Worm (Caenorhabditis elegans) whole organism, late embryonic: Measurements from ENCODE around the gene F53F4.1.

Experiments
- K09A11.1 ChIP-seq: sonication (generic microtip); optimal IDR thresholded peaks from 2 replicates; lab custom pipeline; 2017; ENCODE audit warnings: antibody characterized with exemption, mild to moderate bottlenecking, missing genetic modification characterization, missing compliant biosample characterization; ENCODE audit not compliant: insufficient read depth
- T23F11.4 ChIP-seq: fragments of 200-800 bp; sonication (Bioruptor generic); optimal IDR thresholded peaks from 2 replicates; lab custom pipeline; 2018; ENCODE audit warnings: mild to moderate bottlenecking, missing genetic modification characterization, missing compliant biosample characterization
- ama-1 ChIP-seq: fragments of 150-350 bp; optimal IDR thresholded peaks from 2 replicates; lab custom pipeline; 2014
- ceh-48 ChIP-seq: sonication (generic microtip); optimal IDR thresholded peaks from 2 replicates; lab custom pipeline; 2016; ENCODE audit warnings: missing genetic modification characterization, inconsistent platforms, missing compliant biosample characterization
- elt-2 ChIP-seq: sonication (generic microtip); optimal IDR thresholded peaks from 2 replicates; lab custom pipeline; 2016; ENCODE audit warnings: missing genetic modification reagents, missing genetic modification characterization, missing compliant biosample characterization
- elt-4 ChIP-seq: sonication (generic microtip); optimal IDR thresholded peaks from 2 replicates; lab custom pipeline; 2016; ENCODE audit warnings: missing genetic modification characterization, missing compliant biosample characterization
- hlh-30 ChIP-seq: sonication (generic microtip); optimal IDR thresholded peaks from 2 replicates; lab custom pipeline; 2017; ENCODE audit warnings: antibody characterized with exemption, missing genetic modification characterization, missing compliant biosample characterization; ENCODE audit not compliant: insufficient read depth
- tbx-7 ChIP-seq: sonication (generic microtip); optimal IDR thresholded peaks from 2 replicates; lab custom pipeline; 2016; ENCODE audit warnings: missing genotype, missing genetic modification characterization, missing compliant biosample characterization

ce11 chrV:13580696-13581095 lies 3.9 kb upstream of the F53F4.1 start, which contains the start of gene C50B8.5:
- TF ChIP-seq ama-1 (lab: Kevin White, UChicago) (no peak), elt-2 (tag; lab: Kevin White, UChicago) (no peak), T23F11.4 (GFP tag; lab: Kevin White, UChicago) (no peak), hlh-30 (tag; lab: Kevin White, UChicago) (no peak), K09A11.1 (tag; lab: Kevin White, UChicago) (no peak), ceh-48 (tag; lab: Kevin White, UChicago) (no peak), tbx-7 (tag; lab: Kevin White, UChicago) (no peak), elt-4 (tag; lab: Kevin White, UChicago) (no peak)
